Worm (Caenorhabditis elegans): Measurements from ENCODE around the gene cyd-1.
A peak's percentile ranks its signal among the peaks of the same experiment; 100 is the strongest.

DNA sequence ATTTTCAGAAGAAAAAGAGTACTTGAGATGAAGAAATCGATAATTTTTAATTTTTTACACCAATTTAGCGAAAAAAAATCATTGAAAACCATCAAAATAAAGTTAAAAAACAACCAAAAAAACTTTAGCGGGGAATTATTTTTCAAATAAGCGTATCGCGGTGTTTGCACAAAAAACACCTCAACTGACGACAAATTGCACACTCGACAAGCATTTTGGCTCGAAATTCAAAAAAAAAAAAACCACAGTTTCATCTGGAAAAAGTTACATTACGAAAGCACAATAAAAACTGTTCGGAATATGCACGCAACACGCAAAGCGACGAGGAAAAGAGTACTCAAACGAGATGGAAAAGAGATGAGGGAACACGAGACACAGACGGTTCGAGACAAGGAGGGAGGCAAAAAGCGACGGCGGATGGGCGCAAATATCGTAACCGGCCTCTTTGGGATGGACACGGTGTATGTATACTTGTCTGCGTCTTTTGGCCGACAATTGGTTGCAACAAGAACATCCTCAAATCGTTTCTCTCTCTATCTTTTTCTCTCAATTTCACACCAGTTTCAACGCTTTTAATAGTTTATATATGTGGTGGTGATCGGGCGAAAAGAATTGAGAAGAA, 50.3 kb downstream of the cyd-1 start:
- TF ChIP-seq lin-11 (tag; optimal IDR thresholded peaks at IDR 0.05) (no peak), nhr-77 (tag; optimal IDR thresholded peaks at IDR 0.05) (no peak), ztf-4 (tag; optimal IDR thresholded peaks at IDR 0.05) (no peak), lin-13 (GFP tag; optimal IDR thresholded peaks at IDR 0.05) (no peak), nhr-10 (tag; optimal IDR thresholded peaks at IDR 0.05) (no peak), egl-27 (tag; optimal IDR thresholded peaks at IDR 0.05) (peak; percentile 12), ztf-11 (tag; optimal IDR thresholded peaks at IDR 0.05) (no peak), unc-39 (tag; optimal IDR thresholded peaks at IDR 0.05) (no peak), crh-2 (tag; optimal IDR thresholded peaks at IDR 0.05) (peak; percentile 64), zag-1 (tag; optimal IDR thresholded peaks at IDR 0.05) (no peak)
